Fruit fly (Drosophila melanogaster) whole organism, embryonic: Measurements from ENCODE around the gene fd96Cb.

Source experiments
- Awh ChIP-seq: fragments of 200-800 bp; sonication (Bioruptor generic); IDR thresholded peaks from 2 replicates; pipeline ENCODE4, ENCODE4 v1.3.6; 2022; ENCODE audit warnings: missing biosample characterization, missing genetic modification characterization
- CG10274 ChIP-seq: fragments of 200-800 bp; sonication (Bioruptor generic); optimal IDR thresholded peaks from 3 replicates; lab custom pipeline; 2017; ENCODE audit warnings: missing biosample characterization, mild to moderate bottlenecking, missing genetic modification characterization
- CG10565 ChIP-seq: fragments of 200-800 bp; sonication (Bioruptor generic); optimal IDR thresholded peaks from 3 replicates; lab custom pipeline; 2016; ENCODE audit warnings: missing biosample characterization, mild to moderate bottlenecking, missing genetic modification characterization
- CG10959 ChIP-seq: fragments of 200-800 bp; sonication (Bioruptor generic); IDR thresholded peaks from 2 replicates; pipeline ENCODE4 v1.3.6; 2022; ENCODE audit warnings: missing biosample characterization, missing genetic modification characterization
- CG11696 ChIP-seq: fragments of 200-800 bp; sonication (Bioruptor generic); IDR thresholded peaks from 2 replicates; pipeline ENCODE4 v1.3.6; 2022; ENCODE audit warnings: missing biosample characterization, missing genetic modification characterization
- CG14965 ChIP-seq: fragments of 200-800 bp; sonication (Bioruptor generic); optimal IDR thresholded peaks from 2 replicates; lab custom pipeline; 2016; ENCODE audit warnings: missing biosample characterization, missing genetic modification characterization, borderline replicate concordance
- CG1529 ChIP-seq: fragments of 200-800 bp; sonication (Bioruptor generic); optimal IDR thresholded peaks from 3 replicates; lab custom pipeline; 2018; ENCODE audit warnings: missing biosample characterization, missing genetic modification characterization
- CG1647 ChIP-seq: fragments of 200-800 bp; sonication (Bioruptor generic); optimal IDR thresholded peaks from 3 replicates; lab custom pipeline; 2016; ENCODE audit warnings: missing biosample characterization, missing genetic modification characterization
- CG1792 ChIP-seq: fragments of 200-800 bp; sonication (Bioruptor generic); optimal IDR thresholded peaks from 2 replicates; lab custom pipeline; 2016; ENCODE audit warnings: missing biosample characterization, missing genetic modification characterization
- CG2116 ChIP-seq: fragments of 200-800 bp; sonication (Bioruptor generic); optimal IDR thresholded peaks from 3 replicates; lab custom pipeline; 2018; ENCODE audit warnings: missing biosample characterization, mild to moderate bottlenecking, missing genetic modification characterization
- CG2129 ChIP-seq: fragments of 200-800 bp; sonication (Bioruptor generic); IDR thresholded peaks from 2 replicates; pipeline ENCODE4 v1.3.6; 2022; ENCODE audit warnings: missing biosample characterization, missing genetic modification characterization; ENCODE audit not compliant: partially characterized antibody
- CG32532 ChIP-seq: fragments of 200-800 bp; sonication (Bioruptor generic); IDR thresholded peaks from 2 replicates; pipeline ENCODE4 v1.3.6; 2022; ENCODE audit warnings: missing biosample characterization, missing genetic modification characterization
- CG3726 ChIP-seq: fragments of 200-800 bp; sonication (Bioruptor generic); IDR thresholded peaks from 3 replicates; pipeline ENCODE4, ENCODE4 v1.3.6; 2022; ENCODE audit warnings: missing biosample characterization, missing genetic modification characterization
- CG5180 ChIP-seq: fragments of 200-800 bp; sonication (Bioruptor generic); optimal IDR thresholded peaks from 3 replicates; lab custom pipeline; 2017; ENCODE audit warnings: missing biosample characterization, missing genetic modification characterization, mild to moderate bottlenecking, moderate library complexity, missing genetic modification reagents
- CG5245 ChIP-seq: fragments of 200-800 bp; sonication (Bioruptor generic); optimal IDR thresholded peaks from 3 replicates; lab custom pipeline; 2016; ENCODE audit warnings: missing biosample characterization, missing genetic modification characterization
- CG7839 ChIP-seq: fragments of 200-800 bp; sonication (Bioruptor generic); optimal IDR thresholded peaks from 3 replicates; lab custom pipeline; 2018; ENCODE audit warnings: missing biosample characterization, mild to moderate bottlenecking, missing genetic modification characterization, moderate library complexity
- CG7963 ChIP-seq: fragments of 200-800 bp; sonication (Bioruptor generic); IDR thresholded peaks from 3 replicates; pipeline ENCODE4 v1.3.6; 2022; ENCODE audit warnings: missing biosample characterization, missing genetic modification characterization; ENCODE audit not compliant: partially characterized antibody
- CG8388 ChIP-seq: fragments of 200-800 bp; sonication (Bioruptor generic); optimal IDR thresholded peaks from 2 replicates; lab custom pipeline; 2019; ENCODE audit warnings: missing biosample characterization, mild to moderate bottlenecking, missing genetic modification characterization, moderate library complexity
- CG8765 ChIP-seq: fragments of 200-800 bp; sonication (Bioruptor generic); IDR thresholded peaks from 2 replicates; pipeline ENCODE4 v1.3.6; 2022; ENCODE audit warnings: missing biosample characterization, missing genetic modification characterization
- CG8924 ChIP-seq: fragments of 200-800 bp; optimal IDR thresholded peaks from 3 replicates; lab custom pipeline; 2019; ENCODE audit warnings: missing biosample characterization, mild to moderate bottlenecking, missing genetic modification characterization, moderate library complexity
- Chrac-16 ChIP-seq: fragments of 200-800 bp; sonication (Bioruptor generic); optimal IDR thresholded peaks from 3 replicates; lab custom pipeline; 2016; ENCODE audit warnings: missing biosample characterization, missing genetic modification characterization
- D19A ChIP-seq: fragments of 200-800 bp; optimal IDR thresholded peaks from 3 replicates; lab custom pipeline; 2019; ENCODE audit warnings: missing biosample characterization, mild to moderate bottlenecking, missing genetic modification characterization, moderate library complexity
- Dad ChIP-seq: fragments of 200-800 bp; sonication (Bioruptor generic); optimal IDR thresholded peaks from 3 replicates; lab custom pipeline; 2016; ENCODE audit warnings: missing biosample characterization, missing genetic modification characterization
- Doc3 ChIP-seq: fragments of 200-800 bp; sonication (Bioruptor generic); IDR thresholded peaks from 3 replicates; pipeline ENCODE4 v1.3.6; 2022; ENCODE audit warnings: missing biosample characterization, missing genetic modification characterization; ENCODE audit not compliant: partially characterized antibody
- Dref ChIP-seq: fragments of 200-800 bp; sonication (Bioruptor generic); IDR thresholded peaks from 2 replicates; pipeline ENCODE4 v1.3.6; 2022; ENCODE audit warnings: missing biosample characterization, missing genetic modification characterization
- HLH4C ChIP-seq: fragments of 200-800 bp; sonication (Bioruptor generic); IDR thresholded peaks from 3 replicates; pipeline ENCODE4 v1.3.6; 2022; ENCODE audit warnings: missing biosample characterization, missing genetic modification characterization; ENCODE audit not compliant: partially characterized antibody
- Nf-YA ChIP-seq: fragments of 200-800 bp; sonication (Bioruptor generic); IDR thresholded peaks from 2 replicates; pipeline ENCODE4 v1.3.6; 2022; ENCODE audit warnings: missing biosample characterization, missing genetic modification characterization
- Nf-YC ChIP-seq: fragments of 200-800 bp; optimal IDR thresholded peaks from 3 replicates; lab custom pipeline; 2019; ENCODE audit warnings: missing biosample characterization, mild to moderate bottlenecking, missing genetic modification characterization, moderate library complexity
- Optix ChIP-seq: fragments of 200-800 bp; sonication (Bioruptor generic); IDR thresholded peaks from 3 replicates; pipeline ENCODE4 v1.3.6; 2022; ENCODE audit warnings: missing biosample characterization, missing genetic modification characterization
- Rfx ChIP-seq: fragments of 200-800 bp; sonication (Bioruptor generic); IDR thresholded peaks from 2 replicates; pipeline ENCODE4 v1.3.6; 2022; ENCODE audit warnings: missing biosample characterization, missing genetic modification characterization
- br ChIP-seq: fragments of >200 bp; optimal IDR thresholded peaks from 2 replicates; lab custom pipeline; 2017
- btn ChIP-seq: fragments of 200-800 bp; sonication (Bioruptor generic); optimal IDR thresholded peaks from 2 replicates; lab custom pipeline; 2016; ENCODE audit warnings: missing biosample characterization, missing genetic modification characterization
- dati ChIP-seq: fragments of 200-800 bp; sonication (Bioruptor generic); IDR thresholded peaks from 2 replicates; pipeline ENCODE4 v1.3.6; 2022; ENCODE audit warnings: missing biosample characterization, missing genetic modification characterization
- gce ChIP-seq: fragments of 200-800 bp; sonication (Bioruptor generic); IDR thresholded peaks from 3 replicates; pipeline ENCODE4 v1.3.6; 2022; ENCODE audit warnings: missing biosample characterization, missing genetic modification characterization
- grau ChIP-seq: fragments of 200-800 bp; optimal IDR thresholded peaks from 3 replicates; lab custom pipeline; 2019; ENCODE audit warnings: missing biosample characterization, mild to moderate bottlenecking, missing genetic modification characterization, moderate library complexity
- insv ChIP-seq, 2 experiments: fragments of 200-800 bp; sonication (Bioruptor generic); optimal IDR thresholded peaks; 3 replicates each; lab custom pipeline; 2016 to 2018; ENCODE audit warnings: missing biosample characterization in 2 of 2, missing genetic modification characterization in 2 of 2
- jumu ChIP-seq: fragments of 200-800 bp; sonication (Bioruptor generic); optimal IDR thresholded peaks from 3 replicates; lab custom pipeline; 2016; ENCODE audit warnings: missing biosample characterization, missing genetic modification characterization
- ken ChIP-seq: fragments of 200-800 bp; sonication (Bioruptor generic); IDR thresholded peaks from 3 replicates; pipeline ENCODE4 v1.3.6; 2022; ENCODE audit warnings: missing biosample characterization, missing genetic modification characterization
- org-1 ChIP-seq: fragments of 200-800 bp; sonication (Bioruptor generic); optimal IDR thresholded peaks from 2 replicates; lab custom pipeline; 2017; ENCODE audit warnings: missing biosample characterization, missing genetic modification characterization
- pita ChIP-seq: fragments of 200-800 bp; sonication (Bioruptor generic); optimal IDR thresholded peaks from 2 replicates; lab custom pipeline; 2017; ENCODE audit warnings: missing biosample characterization, mild to moderate bottlenecking, missing genetic modification characterization
- psq ChIP-seq: fragments of 200-800 bp; sonication (Bioruptor generic); optimal IDR thresholded peaks from 2 replicates; lab custom pipeline; 2017; ENCODE audit warnings: missing biosample characterization, missing genetic modification characterization
- rib ChIP-seq: fragments of 200-800 bp; sonication (Bioruptor generic); IDR thresholded peaks from 2 replicates; pipeline ENCODE4 v1.3.6; 2022; ENCODE audit warnings: missing biosample characterization, missing genetic modification characterization
- row ChIP-seq: fragments of 200-800 bp; sonication (Bioruptor generic); IDR thresholded peaks from 3 replicates; pipeline ENCODE4 v1.3.6; 2022; ENCODE audit warnings: missing biosample characterization, missing genetic modification characterization
- sna ChIP-seq: fragments of 200-800 bp; sonication (Bioruptor generic); IDR thresholded peaks from 2 replicates; pipeline ENCODE4 v1.3.6; 2022; ENCODE audit warnings: missing biosample characterization, missing genetic modification characterization; ENCODE audit not compliant: partially characterized antibody
- stc ChIP-seq: fragments of 200-800 bp; sonication (Bioruptor generic); IDR thresholded peaks from 2 replicates; pipeline ENCODE4 v1.3.6; 2022; ENCODE audit warnings: missing biosample characterization, missing genetic modification characterization
- tin ChIP-seq: fragments of 200-800 bp; sonication (Bioruptor generic); optimal IDR thresholded peaks from 3 replicates; lab custom pipeline; 2016; ENCODE audit warnings: missing biosample characterization, missing genetic modification characterization
- tio ChIP-seq: fragments of 200-800 bp; sonication (Bioruptor generic); optimal IDR thresholded peaks from 2 replicates; lab custom pipeline; 2017; ENCODE audit warnings: missing biosample characterization, missing genetic modification characterization, inconsistent platforms
- twi ChIP-seq: fragments of 200-800 bp; optimal IDR thresholded peaks from 2 replicates; lab custom pipeline; 2019; ENCODE audit warnings: missing biosample characterization, mild to moderate bottlenecking, missing genetic modification characterization, moderate library complexity
- vvl ChIP-seq: fragments of 200-800 bp; sonication (Bioruptor generic); IDR thresholded peaks from 2 replicates; pipeline ENCODE4 v1.3.6; 2022; ENCODE audit warnings: missing biosample characterization, missing genetic modification characterization
- wek ChIP-seq: fragments of 200-800 bp; sonication (Bioruptor generic); optimal IDR thresholded peaks from 3 replicates; lab custom pipeline; 2018; ENCODE audit warnings: missing biosample characterization, mild to moderate bottlenecking, missing genetic modification characterization, moderate library complexity
- wor ChIP-seq: fragments of 200-800 bp; sonication (Bioruptor generic); IDR thresholded peaks from 2 replicates; pipeline ENCODE4 v1.3.6; 2022; ENCODE audit warnings: missing biosample characterization, missing genetic modification characterization
- zf30C ChIP-seq: fragments of 200-800 bp; sonication (Bioruptor generic); optimal IDR thresholded peaks from 3 replicates; lab custom pipeline; 2018; ENCODE audit warnings: missing biosample characterization, mild to moderate bottlenecking, missing genetic modification characterization

Gene fd96Cb

DNA sequence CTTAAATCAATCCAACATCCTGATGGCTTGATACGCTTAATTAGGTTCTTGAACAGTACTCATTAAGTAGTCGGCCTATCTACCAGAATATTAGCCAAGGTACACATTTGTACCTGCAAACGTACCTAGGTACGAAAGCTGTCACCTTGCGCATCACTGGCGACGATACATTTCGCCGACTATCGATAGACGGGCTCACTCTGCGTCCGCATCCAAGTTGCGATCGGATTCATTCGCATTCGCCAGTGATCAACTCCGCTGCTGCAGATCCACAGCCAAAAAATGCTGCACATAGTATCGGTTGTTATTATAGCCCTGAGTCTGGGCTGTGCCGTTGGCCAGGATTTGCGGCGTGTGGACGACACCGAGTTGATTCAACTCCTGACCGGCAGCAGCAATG, 47.3 kb upstream of the fd96Cb start, which contains the start of gene CG11790 (continued):
- TF ChIP-seq insv (GFP tag; optimal IDR thresholded peaks at IDR 0.05; lab: Kevin White, UChicago) (no peak), sna (GFP tag; lab: Robert Waterston, UW) (peak; percentile 75), CG1529 (GFP tag; lab: Kevin White, UChicago) (no peak), CG2129 (GFP tag; lab: Robert Waterston, UW) (peak; percentile 40; the same call in 1 of the 2 replicates), ken (GFP tag; lab: Robert Waterston, UW) (no peak), grau (no peak), org-1 (GFP tag; lab: Kevin White, UChicago) (no peak), row (GFP tag; lab: Robert Waterston, UW) (peak; percentile 92), CG5180 (GFP tag; lab: Kevin White, UChicago) (no peak), btn (GFP tag; lab: Kevin White, UChicago) (no peak), CG1647 (GFP tag; lab: Kevin White, UChicago) (no peak), Dref (GFP tag; lab: Robert Waterston, UW) (peak; percentile 80), Nf-YA (no peak), Doc3 (GFP tag; lab: Robert Waterston, UW) (peak; percentile 85), Nf-YC (tag; lab: Kevin White, UChicago) (no peak), zf30C (GFP tag; lab: Kevin White, UChicago) (no peak), CG10565 (no peak), HLH4C (GFP tag; lab: Robert Waterston, UW) (peak; percentile 72), D19A (tag; lab: Kevin White, UChicago) (no peak), CG7839 (tag; lab: Kevin White, UChicago) (no peak), pita (GFP tag; lab: Kevin White, UChicago) (no peak), Chrac-16 (GFP tag; lab: Kevin White, UChicago) (no peak), CG8765 (GFP tag; lab: Robert Waterston, UW) (no peak), Awh (GFP tag; lab: Robert Waterston, UW) (no peak), twi (tag; lab: Kevin White, UChicago) (no peak), jumu (GFP tag; lab: Kevin White, UChicago) (no peak), CG10274 (GFP tag; lab: Kevin White, UChicago) (no peak), Optix (GFP tag; lab: Robert Waterston, UW) (no peak), CG14965 (GFP tag; lab: Kevin White, UChicago) (no peak), CG10959 (GFP tag; lab: Robert Waterston, UW) (no peak), Rfx (peak; percentile 43; the same call in 1 of the 2 replicates), CG3726 (no peak), dati (no peak), CG1792 (GFP tag; lab: Kevin White, UChicago) (no peak), CG32532 (GFP tag; lab: Robert Waterston, UW) (peak; percentile 43; the same call in 1 of the 2 replicates), wor (GFP tag; lab: Robert Waterston, UW) (no peak), gce (GFP tag; lab: Robert Waterston, UW) (no peak), tio (GFP tag; lab: Kevin White, UChicago) (no peak), CG11696 (GFP tag; lab: Robert Waterston, UW) (no peak), CG2116 (GFP tag; lab: Kevin White, UChicago) (peak; percentile 59), psq (no peak), rib (no peak), stc (no peak), vvl (GFP tag; lab: Robert Waterston, UW) (peak; percentile 20; the same call in 1 of the 2 replicates), wek (GFP tag; lab: Kevin White, UChicago) (no peak), br (lab: Kevin White, UChicago) (no peak), tin (GFP tag; lab: Kevin White, UChicago) (no peak), CG7963 (GFP tag; lab: Robert Waterston, UW) (peak; percentile 85), CG8388 (GFP tag; lab: Kevin White, UChicago) (no peak), CG5245 (GFP tag; lab: Kevin White, UChicago) (no peak), CG8924 (tag; lab: Kevin White, UChicago) (no peak), Dad (GFP tag; lab: Kevin White, UChicago) (no peak)
